Worm (Caenorhabditis elegans): ENCODE measurements around the gene thoc-5.

- no peak for TF ChIP-seq skn-1 (tag; optimal IDR thresholded peaks at IDR 0.05)
- no peak for TF ChIP-seq R02D3.7 (tag; optimal IDR thresholded peaks at IDR 0.05)
- TF ChIP-seq gmeb-1 (tag; optimal IDR thresholded peaks at IDR 0.05) = no peak
- TF ChIP-seq ZK546.5 (tag; optimal IDR thresholded peaks at IDR 0.05) = no peak
- TF ChIP-seq alr-1 (tag; optimal IDR thresholded peaks at IDR 0.05) = no peak
- no peak for TF ChIP-seq ceh-16 (tag; optimal IDR thresholded peaks at IDR 0.05)
- TF ChIP-seq nhr-23 (tag; optimal IDR thresholded peaks at IDR 0.05) = no peak
- TF ChIP-seq ztf-11 (tag; optimal IDR thresholded peaks at IDR 0.05) = no peak
Observed at ce11 chrIII:5385315-5385714, 36.1 kb upstream of the thoc-5 start, which contains the start of gene Y32H12A.7.
